Worm (Caenorhabditis elegans) whole organism, L4/young adult: Measurements from ENCODE around the gene Y51B9A.9.

Experiments used
- dao-5 ChIP-seq: sonication (generic microtip); optimal IDR thresholded peaks from 2 replicates; lab custom pipeline; 2016; ENCODE audit warnings: missing genotype, missing genetic modification characterization, moderate library complexity, missing compliant biosample characterization
- him-1 ChIP-seq: sonication (generic microtip); optimal IDR thresholded peaks from 2 replicates; lab custom pipeline; 2016; ENCODE audit warnings: missing genotype, missing genetic modification reagents, missing genetic modification characterization, missing compliant biosample characterization

ce11 chrII:9418065-9418567 lies 20.7 kb upstream of the Y51B9A.9 start, which contains the start of the genes M176.4 and M176.16:
- TF ChIP-seq him-1 (no peak), dao-5 (tag; lab: Kevin White, UChicago) (no peak)
